Fruit fly (Drosophila melanogaster): ENCODE results near the gene CG11369.
A peak's percentile ranks its signal among the peaks of the same experiment; 100 is the strongest.

The CG11369 gene

DNA sequence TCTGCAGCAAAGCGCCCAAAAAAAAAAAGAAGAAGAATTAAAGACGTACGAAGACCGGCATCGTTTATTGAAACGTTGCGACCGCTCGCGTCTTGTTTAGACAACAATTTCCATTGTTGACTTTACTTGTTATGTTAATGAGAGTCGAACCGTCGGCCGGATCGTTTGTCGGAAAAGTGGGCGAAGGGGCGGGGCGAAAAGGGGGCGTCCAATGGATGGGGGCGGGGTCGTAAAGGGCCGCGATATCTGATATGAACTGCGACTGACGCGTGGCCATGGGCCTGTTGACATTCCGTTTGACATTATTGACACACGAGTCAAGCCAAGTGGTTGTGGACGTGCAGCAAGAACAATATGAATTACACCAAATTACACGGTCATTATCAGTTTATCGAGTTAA, 20.6 kb upstream of the CG11369 start (continued):
- TF ChIP-seq gcm (GFP tag; optimal IDR thresholded peaks at IDR 0.05) (peak; percentile 57), CG10267 (tag; optimal IDR thresholded peaks at IDR 0.05) (no peak), CG12744 (GFP tag; optimal IDR thresholded peaks at IDR 0.05) (no peak), CTCF (GFP tag; optimal IDR thresholded peaks at IDR 0.05) (no peak), CG7963 (GFP tag; IDR thresholded peaks at IDR 0.05; ENCODE audit: partially characterized antibody) (no peak), E2f2 (GFP tag; IDR thresholded peaks at IDR 0.05) (peak; percentile 24; the same call in 1 of the 2 replicates), CG12942 (GFP tag; optimal IDR thresholded peaks at IDR 0.05) (peak; percentile 2), aop (GFP tag; IDR thresholded peaks at IDR 0.05) (0 out of 2 replicates have a peak, but pooled peaks have one; percentile 19), CG12391 (tag; optimal IDR thresholded peaks at IDR 0.05) (peak; percentile 5), CG2875 (GFP tag; optimal IDR thresholded peaks at IDR 0.05) (peak; percentile 51), Nf-YB (GFP tag; optimal IDR thresholded peaks at IDR 0.05) (peak; percentile 47), ssp (GFP tag; IDR thresholded peaks at IDR 0.05) (no peak), chm (GFP tag; IDR thresholded peaks at IDR 0.05) (peak; percentile 78; the same call in 1 of the 2 replicates), Max (GFP tag; optimal IDR thresholded peaks at IDR 0.05) (no peak), CG3163 (GFP tag; optimal IDR thresholded peaks at IDR 0.05) (no peak), Atf-2 (GFP tag; optimal IDR thresholded peaks at IDR 0.05) (no peak), CG18599 (GFP tag; optimal IDR thresholded peaks at IDR 0.05) (no peak), unpg (GFP tag; optimal IDR thresholded peaks at IDR 0.05) (peak; percentile 43), Dip3 (GFP tag; optimal IDR thresholded peaks at IDR 0.05) (no peak), Med (GFP tag) (peak; percentile 24), CG4328 (GFP tag; optimal IDR thresholded peaks at IDR 0.05) (no peak), Dref (GFP tag; IDR thresholded peaks at IDR 0.05) (no peak), CG3995 (GFP tag; optimal IDR thresholded peaks at IDR 0.05) (no peak), lilli (GFP tag; optimal IDR thresholded peaks at IDR 0.05) (no peak), sob (GFP tag; IDR thresholded peaks at IDR 0.05) (0 out of 2 replicates have a peak, but pooled peaks have one; percentile 9), CG13775 (GFP tag; optimal IDR thresholded peaks at IDR 0.05) (no peak), CG10565 (GFP tag; optimal IDR thresholded peaks at IDR 0.05) (no peak), chinmo (GFP tag; IDR thresholded peaks at IDR 0.05; ENCODE audit: partially characterized antibody) (0 out of 4 replicates have a peak, but pooled peaks have one; percentile 18), CG18764 (GFP tag; optimal IDR thresholded peaks at IDR 0.05) (no peak), Rfx (GFP tag; IDR thresholded peaks at IDR 0.05) (no peak), otp (GFP tag; IDR thresholded peaks at IDR 0.05) (peak; percentile 82), bbx (GFP tag; IDR thresholded peaks at IDR 0.05; ENCODE audit: partially characterized antibody) (no peak), schlank (tag; optimal IDR thresholded peaks at IDR 0.05) (no peak), CG17186 (GFP tag; optimal IDR thresholded peaks at IDR 0.05) (no peak), CHES-1-like (GFP tag; optimal IDR thresholded peaks at IDR 0.05) (no peak), CG12219 (GFP tag; optimal IDR thresholded peaks at IDR 0.05) (peak; percentile 5), CG7556 (GFP tag; optimal IDR thresholded peaks at IDR 0.05) (peak; percentile 19), CG12769 (tag; optimal IDR thresholded peaks at IDR 0.05) (no peak), CG1602 (GFP tag; optimal IDR thresholded peaks at IDR 0.05) (no peak), pb (GFP tag; optimal IDR thresholded peaks at IDR 0.05) (no peak), CG6272 (GFP tag; IDR thresholded peaks at IDR 0.05) (no peak), CG8089 (GFP tag; optimal IDR thresholded peaks at IDR 0.05) (no peak), CG30403 (GFP tag; optimal IDR thresholded peaks at IDR 0.05) (no peak), hbn (GFP tag; IDR thresholded peaks at IDR 0.05; ENCODE audit: partially characterized antibody) (no peak), CG13894 (tag; optimal IDR thresholded peaks at IDR 0.05) (no peak), croc (GFP tag; conservative IDR thresholded peaks at IDR 0.05) (no peak; the same call in 2 of the 3 replicates), pan (optimal IDR thresholded peaks at IDR 0.05) (no peak), pan (GFP tag; optimal IDR thresholded peaks at IDR 0.05 in 1 of 2, IDR thresholded peaks at IDR 0.05 in 1 of 2) (peak in 1 of 2 experiments; percentile 40), sisA (GFP tag; IDR thresholded peaks at IDR 0.05) (no peak), emc (GFP tag; optimal IDR thresholded peaks at IDR 0.05) (no peak), p53 (GFP tag; optimal IDR thresholded peaks at IDR 0.05) (no peak), Lim3 (GFP tag; IDR thresholded peaks at IDR 0.05) (no peak)
